Worm (Caenorhabditis elegans): Measurements from ENCODE around the gene asp-6.
A peak's percentile ranks its signal among the peaks of the same experiment; 100 is the strongest.

asp-6 gene

ce11 chrV:8288125-8288806, 19.5 kb upstream of the asp-6 start:
- TF ChIP-seq cebp-1 (GFP tag; IDR thresholded peaks at IDR 0.05) (peak; percentile 81; the same call in 1 of the 2 replicates), cebp-1 (tag; optimal IDR thresholded peaks at IDR 0.05) (peak; percentile 94), ztf-3 (GFP tag; optimal IDR thresholded peaks at IDR 0.05) (no peak), snpc-4 (GFP tag; optimal IDR thresholded peaks at IDR 0.05) (no peak), snpc-4 (tag; optimal IDR thresholded peaks at IDR 0.05) (peak in 1 of 4 experiments; percentile 7), nhr-80 (tag; optimal IDR thresholded peaks at IDR 0.05) (peak; percentile 36), dox-1 (GFP tag; IDR thresholded peaks at IDR 0.05) (no peak)

- TF ChIP-seq hlh-12 (tag; optimal IDR thresholded peaks at IDR 0.05), result no peak
- TF ChIP-seq athp-1 (tag; optimal IDR thresholded peaks at IDR 0.05), result no peak
- peak; percentile 66 for TF ChIP-seq nhr-80 (tag; optimal IDR thresholded peaks at IDR 0.05)
- no peak for TF ChIP-seq lin-54 (GFP tag; optimal IDR thresholded peaks at IDR 0.05)
Measured at ce11 chrV:8285455-8285854, 16.7 kb upstream of the asp-6 start.

- TF ChIP-seq F57C9.4 (tag; optimal IDR thresholded peaks at IDR 0.05) (no peak), Y53G8AR.9 (GFP tag; conservative IDR thresholded peaks at IDR 0.05) (no peak), ztf-3 (GFP tag; optimal IDR thresholded peaks at IDR 0.05) (no peak), C17E4.6 (GFP tag; IDR thresholded peaks at IDR 0.05) (no peak), egrh-3 (GFP tag; IDR thresholded peaks at IDR 0.05) (no peak), ama-1 (optimal IDR thresholded peaks at IDR 0.05) (no peak), ama-1 (GFP tag; optimal IDR thresholded peaks at IDR 0.05) (no peak), F39B2.1 (GFP tag; IDR thresholded peaks at IDR 0.05) (no peak), let-526 (GFP tag; IDR thresholded peaks at IDR 0.05) (no peak), hrde-1 (tag; optimal IDR thresholded peaks at IDR 0.05; ENCODE audit: borderline replicate concordance) (no peak), sptf-2 (GFP tag; optimal IDR thresholded peaks at IDR 0.05) (no peak), nfyb-1 (GFP tag; IDR thresholded peaks at IDR 0.05) (no peak), Y95B8A.8 (GFP tag; IDR thresholded peaks at IDR 0.05) (no peak), Y53F4B.3 (GFP tag; IDR thresholded peaks at IDR 0.05) (no peak), xnd-1 (tag; optimal IDR thresholded peaks at IDR 0.05) (no peak)
Measured at ce11 chrV:8284800-8285199, 16.1 kb upstream of the asp-6 start, which contains the start of gene slc-17.5. TSS of gene slc-17.5 (minus strand) at chrV:8284900.

ce11 chrV:8282933-8283332, 14.2 kb upstream of the asp-6 start:
- TF ChIP-seq nhr-80 (tag; optimal IDR thresholded peaks at IDR 0.05) (peak; percentile 35), mcd-1 (GFP tag; IDR thresholded peaks at IDR 0.05) (no peak), lsy-27 (tag; optimal IDR thresholded peaks at IDR 0.05; ENCODE audit: borderline replicate concordance, insufficient read depth) (no peak), egl-18 (GFP tag; IDR thresholded peaks at IDR 0.05) (no peak), lin-40 (tag; optimal IDR thresholded peaks at IDR 0.05) (no peak), let-607 (tag; optimal IDR thresholded peaks at IDR 0.05) (peak in 1 of 2 experiments; percentile 52), madf-3 (GFP tag; IDR thresholded peaks at IDR 0.05) (no peak), F10E7.11 (tag; optimal IDR thresholded peaks at IDR 0.05) (no peak), aptf-2 (GFP tag; conservative IDR thresholded peaks at IDR 0.05) (no peak), efl-1 (GFP tag; optimal IDR thresholded peaks at IDR 0.05) (no peak), zfh-2 (GFP tag; conservative IDR thresholded peaks at IDR 0.05) (no peak), B0035.1 (tag; optimal IDR thresholded peaks at IDR 0.05) (no peak), bed-1 (GFP tag; IDR thresholded peaks at IDR 0.05) (no peak)

Data from whole organism, young adult.